Fruit fly (Drosophila melanogaster): ENCODE data around the gene Ccp84Ad.

DNA sequence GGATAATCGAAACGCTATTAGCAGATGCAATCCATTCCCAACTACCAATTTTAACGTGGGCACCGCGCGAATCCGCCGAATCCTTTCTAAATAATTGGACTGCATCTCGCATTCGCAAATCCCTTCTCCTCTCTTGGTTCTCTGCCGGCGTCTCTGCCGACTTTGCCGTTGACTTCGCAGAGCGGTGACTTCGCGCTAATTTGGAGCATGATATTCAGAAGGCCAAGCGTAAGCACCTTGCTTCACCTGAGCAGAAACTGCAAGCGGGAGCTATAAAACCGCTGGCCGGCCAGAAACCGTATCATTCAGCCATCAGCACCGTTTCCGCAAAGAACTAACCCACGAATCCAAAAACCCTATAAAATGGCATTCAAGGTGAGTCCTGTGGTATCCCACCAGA is 11.3 kb downstream of the Ccp84Ad start, which contains the start of gene Ccp84Aa:
- TF ChIP-seq CG8159 (tag; optimal IDR thresholded peaks at IDR 0.05) = no peak
- no peak for TF ChIP-seq CG8301 (tag; optimal IDR thresholded peaks at IDR 0.05)
- no peak for TF ChIP-seq EcR (GFP tag; optimal IDR thresholded peaks at IDR 0.05)
- TF ChIP-seq rn (GFP tag; IDR thresholded peaks at IDR 0.05) = no peak

Measured in whole organism, pupa.